Worm (Caenorhabditis elegans): ENCODE data around the gene F48G7.7.

- TF ChIP-seq him-1 (tag; optimal IDR thresholded peaks at IDR 0.05) (no peak), dao-5 (tag; optimal IDR thresholded peaks at IDR 0.05) (no peak)
Measured at ce11 chrV:608844-609243, 17.4 kb downstream of the F48G7.7 start, which contains the start of gene srw-109.

Data from whole organism, L4/young adult.